Worm (Caenorhabditis elegans): ENCODE measurements around the gene srbc-26.

Gene srbc-26

DNA sequence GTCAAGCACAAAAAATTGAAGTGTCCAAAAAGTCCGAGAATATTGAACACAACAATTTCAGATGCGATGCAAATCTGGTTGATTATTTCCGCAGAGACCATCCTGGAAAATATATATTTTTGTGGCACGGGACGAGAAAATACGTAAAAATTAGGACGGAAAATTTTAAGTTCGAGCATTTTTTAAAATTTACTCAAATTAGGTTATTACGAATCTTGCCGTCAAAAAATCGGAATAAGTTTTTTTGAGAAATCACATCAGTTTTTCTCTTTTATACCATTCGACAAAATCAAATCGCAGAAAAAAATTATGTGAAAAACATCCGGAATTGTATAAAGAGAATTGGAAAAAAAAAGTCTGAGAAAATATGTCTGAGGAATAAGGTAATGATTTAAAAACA lies 6.3 kb downstream of the srbc-26 start, which contains the start of gene srsx-1:
Gene srsx-1, minus strand, starts transcription at position 101 of the 400 bp plus-strand sequence.
- no peak for TF ChIP-seq blmp-1 (tag; optimal IDR thresholded peaks at IDR 0.05; ENCODE audit: insufficient read depth)
- TF ChIP-seq aly-2 (tag; optimal IDR thresholded peaks at IDR 0.05) = no peak
- TF ChIP-seq sma-3 (GFP tag; optimal IDR thresholded peaks at IDR 0.05) = no peak
- no peak for TF ChIP-seq nhr-237 (tag; optimal IDR thresholded peaks at IDR 0.05)
- TF ChIP-seq dmd-4 (tag; optimal IDR thresholded peaks at IDR 0.05) = no peak
- no peak for TF ChIP-seq unc-39 (tag; optimal IDR thresholded peaks at IDR 0.05)
- TF ChIP-seq skn-1 (tag; optimal IDR thresholded peaks at IDR 0.05) = no peak
- TF ChIP-seq mbf-1 (tag; optimal IDR thresholded peaks at IDR 0.05) = no peak
- TF ChIP-seq gmeb-1 (tag; optimal IDR thresholded peaks at IDR 0.05) = no peak
- no peak for TF ChIP-seq lsy-2 (tag; optimal IDR thresholded peaks at IDR 0.05)
- no peak for TF ChIP-seq zag-1 (tag; optimal IDR thresholded peaks at IDR 0.05)
- no peak for TF ChIP-seq nhr-23 (tag; optimal IDR thresholded peaks at IDR 0.05)
- TF ChIP-seq ztf-4 (tag; optimal IDR thresholded peaks at IDR 0.05) = no peak
- no peak for TF ChIP-seq Y55F3AM.14 (GFP tag; optimal IDR thresholded peaks at IDR 0.05)
- TF ChIP-seq ama-1 (optimal IDR thresholded peaks at IDR 0.05) = no peak

DNA sequence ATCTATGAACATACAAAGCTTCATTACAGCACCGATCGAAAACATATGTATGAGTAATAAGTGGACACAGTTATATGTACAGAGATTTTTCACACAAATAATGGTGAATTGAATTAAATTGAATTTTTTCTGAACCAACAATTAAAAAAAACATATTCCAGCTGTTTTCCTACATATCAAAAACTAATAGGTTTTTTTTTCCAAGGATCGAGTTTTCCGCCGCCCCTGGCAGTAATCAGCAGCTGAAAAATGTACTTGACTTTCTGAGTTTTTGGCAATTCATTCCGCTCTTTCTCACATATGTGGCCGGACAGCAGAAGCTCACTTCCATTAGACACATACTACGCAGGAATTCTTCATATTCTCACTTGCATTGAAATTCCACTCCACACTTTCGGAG lies 6.8 kb downstream of the srbc-26 start, which contains the start of gene srh-174:
Gene srh-174, plus strand, starts transcription at position 301 of the 400 bp plus-strand sequence.
- TF ChIP-seq mbf-1 (tag; optimal IDR thresholded peaks at IDR 0.05) (no peak), mdl-1 (tag; optimal IDR thresholded peaks at IDR 0.05) (no peak), nhr-11 (tag; optimal IDR thresholded peaks at IDR 0.05) (no peak), zag-1 (tag; optimal IDR thresholded peaks at IDR 0.05) (no peak), crh-2 (tag; optimal IDR thresholded peaks at IDR 0.05) (no peak), nhr-21 (tag; optimal IDR thresholded peaks at IDR 0.05) (no peak), nhr-10 (tag; optimal IDR thresholded peaks at IDR 0.05) (no peak), nhr-23 (tag; optimal IDR thresholded peaks at IDR 0.05) (no peak), aly-2 (tag; optimal IDR thresholded peaks at IDR 0.05) (no peak)

DNA sequence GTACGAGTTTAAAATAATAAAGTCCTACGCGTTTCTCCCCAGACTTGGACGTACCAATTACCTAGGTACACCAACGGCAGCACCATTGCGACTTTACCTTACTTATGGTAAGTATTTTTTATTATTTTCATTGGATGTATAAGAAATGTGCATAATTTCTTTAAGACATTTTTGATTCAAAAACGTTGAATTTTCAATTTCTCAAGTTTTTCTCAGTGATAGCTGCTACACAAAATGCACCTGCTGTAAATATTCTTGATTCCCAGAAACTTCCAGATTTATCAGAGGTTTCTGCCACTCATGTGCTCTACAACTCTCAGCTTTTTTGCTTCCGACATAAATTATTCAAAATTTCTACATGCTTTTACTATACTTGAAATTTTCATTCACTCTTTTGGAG lies 10.4 kb downstream of the srbc-26 start, which contains the start of gene srh-159:
Gene srh-159, plus strand, starts transcription at position 301 of the 400 bp plus-strand sequence.
- TF ChIP-seq lsy-2 (tag; optimal IDR thresholded peaks at IDR 0.05) = no peak
- no peak for TF ChIP-seq ztf-4 (tag; optimal IDR thresholded peaks at IDR 0.05)
- TF ChIP-seq nhr-10 (tag; optimal IDR thresholded peaks at IDR 0.05) = no peak
- no peak for TF ChIP-seq nhr-21 (tag; optimal IDR thresholded peaks at IDR 0.05)
- no peak for TF ChIP-seq elt-1 (tag; optimal IDR thresholded peaks at IDR 0.05)
- TF ChIP-seq nhr-129 (tag; optimal IDR thresholded peaks at IDR 0.05) = no peak
- no peak for TF ChIP-seq Y55F3AM.14 (GFP tag; optimal IDR thresholded peaks at IDR 0.05)
- no peak for TF ChIP-seq alr-1 (tag; optimal IDR thresholded peaks at IDR 0.05)

DNA sequence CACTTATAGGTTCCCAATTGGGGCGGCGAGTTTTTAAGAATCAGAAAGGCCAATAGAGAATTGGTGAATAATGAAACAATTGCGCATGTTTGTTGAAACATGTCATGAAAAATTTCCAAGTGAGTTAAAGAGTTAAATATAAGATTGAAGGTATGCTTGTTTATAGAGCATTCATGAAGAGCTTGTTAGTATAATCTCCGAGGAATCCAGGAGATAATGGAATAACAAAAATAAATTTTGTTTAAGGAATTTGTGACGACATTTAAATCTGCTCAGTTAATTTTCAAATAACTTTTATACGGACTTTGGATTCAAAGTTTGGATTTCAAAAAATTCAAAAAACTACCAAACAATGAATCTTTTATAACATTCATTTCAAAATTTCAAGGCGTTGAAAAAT lies 18.7 kb downstream of the srbc-26 start, which contains the start of gene str-199:
Gene str-199, minus strand, starts transcription at position 101 of the 400 bp plus-strand sequence.
- no peak for TF ChIP-seq nhr-12 (tag; optimal IDR thresholded peaks at IDR 0.05)
- no peak for TF ChIP-seq ZK546.5 (tag; optimal IDR thresholded peaks at IDR 0.05)
- TF ChIP-seq elt-3 (tag; optimal IDR thresholded peaks at IDR 0.05) = no peak
- TF ChIP-seq crh-2 (tag; optimal IDR thresholded peaks at IDR 0.05) = no peak
- no peak for TF ChIP-seq blmp-1 (tag; optimal IDR thresholded peaks at IDR 0.05; ENCODE audit: insufficient read depth)
- TF ChIP-seq ama-1 (optimal IDR thresholded peaks at IDR 0.05) = no peak
- TF ChIP-seq lsy-2 (tag; optimal IDR thresholded peaks at IDR 0.05) = no peak

DNA sequence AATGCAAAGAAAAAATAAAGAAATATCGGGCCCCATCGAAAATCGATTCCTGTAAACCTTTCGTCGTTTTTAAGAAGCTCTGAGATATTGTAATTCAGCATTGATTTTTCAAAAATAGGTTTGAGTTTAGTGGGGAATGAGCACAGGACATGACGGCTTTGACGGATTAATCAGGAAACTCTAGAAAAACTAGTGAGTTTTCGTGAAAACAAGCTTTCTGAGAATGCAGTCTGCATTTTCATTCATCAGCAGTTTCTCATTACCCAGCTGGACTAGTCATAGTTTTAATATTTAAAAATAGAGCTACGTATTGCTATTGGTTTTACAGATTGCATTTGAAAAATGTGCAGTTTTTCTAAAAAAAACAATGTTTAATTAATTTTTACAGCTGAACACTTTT lies 20.6 kb downstream of the srbc-26 start, which contains the start of gene srz-47:
Gene srz-47, minus strand, starts transcription at position 101 of the 400 bp plus-strand sequence.
- TF ChIP-seq nhr-23 (tag; optimal IDR thresholded peaks at IDR 0.05) (no peak), nhr-12 (tag; optimal IDR thresholded peaks at IDR 0.05) (no peak), peb-1 (tag; optimal IDR thresholded peaks at IDR 0.05) (no peak), nhr-129 (tag; optimal IDR thresholded peaks at IDR 0.05) (no peak), ama-1 (optimal IDR thresholded peaks at IDR 0.05) (no peak), mab-5 (tag; optimal IDR thresholded peaks at IDR 0.05) (no peak), nhr-77 (tag; optimal IDR thresholded peaks at IDR 0.05) (no peak), fos-1 (tag; optimal IDR thresholded peaks at IDR 0.05) (no peak), ztf-11 (tag; optimal IDR thresholded peaks at IDR 0.05) (no peak), nhr-25 (tag; optimal IDR thresholded peaks at IDR 0.05) (no peak), nhr-10 (tag; optimal IDR thresholded peaks at IDR 0.05) (no peak), F13H6.1 (tag; optimal IDR thresholded peaks at IDR 0.05) (no peak), dmd-4 (tag; optimal IDR thresholded peaks at IDR 0.05) (no peak)

DNA sequence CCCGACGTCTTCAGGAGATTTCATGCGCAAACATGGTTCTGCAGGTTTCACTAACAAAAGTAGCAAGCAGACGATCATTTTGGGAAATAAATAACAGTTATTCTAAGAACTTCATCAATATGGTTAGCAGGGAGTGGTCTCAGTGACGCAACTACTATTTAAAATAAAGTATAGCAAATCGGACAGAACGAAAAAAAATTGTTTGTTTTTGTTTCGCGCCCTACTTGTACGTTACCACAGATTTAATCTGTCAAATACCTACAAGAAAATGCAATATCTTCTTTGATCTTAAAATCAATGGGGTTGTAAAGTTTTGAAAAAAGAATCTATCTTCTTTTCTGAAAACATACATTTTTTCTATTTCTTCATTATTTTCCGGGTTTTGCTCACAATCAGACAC lies 27.3 kb downstream of the srbc-26 start, which contains the start of gene srz-96:
Gene srz-96, plus strand, starts transcription at position 301 of the 400 bp plus-strand sequence.
- TF ChIP-seq nhr-25 (tag; optimal IDR thresholded peaks at IDR 0.05) = no peak

Measured in whole organism, L2 larva.